Fruit fly (Drosophila melanogaster): ENCODE results near the gene CG1958.
A peak's percentile ranks its signal among the peaks of the same experiment; 100 is the strongest.

- no peak for TF ChIP-seq CG33017 (tag; optimal IDR thresholded peaks at IDR 0.05)
- peak; percentile 81 for TF ChIP-seq tj (GFP tag; optimal IDR thresholded peaks at IDR 0.05)
- no peak for TF ChIP-seq CG14711 (tag; optimal IDR thresholded peaks at IDR 0.05)
- no peak for TF ChIP-seq CG11617 (GFP tag; optimal IDR thresholded peaks at IDR 0.05)
- TF ChIP-seq bab1 (GFP tag; optimal IDR thresholded peaks at IDR 0.05) = peak; percentile 71
- no peak for TF ChIP-seq kay (GFP tag; ENCODE audit: borderline replicate concordance)
- TF ChIP-seq ovo (GFP tag; optimal IDR thresholded peaks at IDR 0.05) = no peak
- TF ChIP-seq CG5204 (GFP tag; optimal IDR thresholded peaks at IDR 0.05) = no peak
- TF ChIP-seq Crg-1 (GFP tag; optimal IDR thresholded peaks at IDR 0.05) = no peak
Observed at dm6 chrX:7307478-7308200, 40.9 kb downstream of the CG1958 start, which contains the start of gene brk.
